Worm (Caenorhabditis elegans): ENCODE results near the gene elks-1.

DNA sequence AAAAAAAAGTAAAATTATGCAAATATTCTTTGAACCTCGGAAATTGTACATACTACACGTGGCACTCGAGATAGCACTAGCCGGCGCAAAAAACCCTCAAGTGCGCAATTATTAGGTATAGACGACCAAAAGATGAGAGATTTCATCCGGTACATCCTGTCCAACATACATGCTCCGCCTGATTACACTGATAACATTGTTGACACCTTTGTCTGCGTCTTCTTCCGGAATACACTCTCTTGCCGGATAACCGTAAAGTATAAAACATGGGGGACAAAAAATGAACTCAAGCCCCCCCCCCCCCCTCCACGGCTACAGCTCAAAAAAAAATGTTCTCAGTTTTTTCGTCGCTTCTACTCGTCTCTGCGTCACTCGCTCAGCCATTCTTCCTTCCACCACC lies 51.5 kb downstream of the elks-1 start, which contains the start of gene W08E12.6:
- no peak for TF ChIP-seq swsn-7 (tag; optimal IDR thresholded peaks at IDR 0.05)
- no peak for TF ChIP-seq unc-130 (tag; optimal IDR thresholded peaks at IDR 0.05)
- peak; percentile 3 for TF ChIP-seq fkh-10 (GFP tag; optimal IDR thresholded peaks at IDR 0.05)
- no peak for TF ChIP-seq lin-39 (tag; optimal IDR thresholded peaks at IDR 0.05)
- no peak for TF ChIP-seq ztf-11 (tag; optimal IDR thresholded peaks at IDR 0.05)
